Worm (Caenorhabditis elegans) whole organism, midembryonic: ENCODE data around the gene C12D8.21.
A peak's percentile ranks its signal among the peaks of the same experiment; 100 is the strongest.

Source experiments
- T22C8.4 ChIP-seq: fragments of 200-800 bp; sonication (Bioruptor generic); IDR thresholded peaks from 2 replicates; pipeline ENCODE4 v1.3.6; 2022; ENCODE audit warnings: missing genetic modification characterization, missing compliant biosample characterization
- cog-1 ChIP-seq: sonication (generic microtip); optimal IDR thresholded peaks from 2 replicates; lab custom pipeline; 2016; ENCODE audit warnings: missing genetic modification characterization, missing compliant biosample characterization
- flt-1 ChIP-seq: fragments of 200-800 bp; sonication (Bioruptor generic); IDR thresholded peaks from 2 replicates; pipeline ENCODE4 v1.3.6; 2022; ENCODE audit warnings: missing genetic modification characterization, missing compliant biosample characterization
- klf-2 ChIP-seq: fragments of 200-800 bp; sonication (Bioruptor generic); conservative IDR thresholded peaks from 2 replicates; pipeline ENCODE4 v1.3.6; 2022; ENCODE audit warnings: missing genetic modification reagents, missing genetic modification characterization, missing compliant biosample characterization
- med-1 ChIP-seq: sonication (generic microtip); optimal IDR thresholded peaks from 2 replicates; lab custom pipeline; 2017; ENCODE audit warnings: missing genetic modification characterization, mild to moderate bottlenecking, missing compliant biosample characterization, antibody characterized with exemption, missing genetic modification reagents; ENCODE audit not compliant: insufficient read depth
- ref-1 ChIP-seq: fragments of 200-800 bp; sonication (Bioruptor generic); conservative IDR thresholded peaks from 2 replicates; pipeline ENCODE4 v1.3.6; 2022; ENCODE audit warnings: missing genetic modification reagents, missing genetic modification characterization, missing compliant biosample characterization
- tab-1 ChIP-seq: fragments of 200-800 bp; sonication (Bioruptor generic); IDR thresholded peaks from 2 replicates; pipeline ENCODE4 v1.3.6; 2022; ENCODE audit warnings: missing genetic modification characterization, missing compliant biosample characterization
- ztf-23 ChIP-seq: fragments of 200-800 bp; sonication (Bioruptor generic); IDR thresholded peaks from 2 replicates; pipeline ENCODE4 v1.3.6; 2022; ENCODE audit warnings: missing genetic modification reagents, missing genetic modification characterization, missing compliant biosample characterization
- ztf-29 ChIP-seq: fragments of 200-800 bp; sonication (Bioruptor generic); IDR thresholded peaks from 2 replicates; pipeline ENCODE4 v1.3.6; 2022; ENCODE audit warnings: missing genetic modification reagents, missing genetic modification characterization, missing compliant biosample characterization

C12D8.21 gene

ce11 chrV:10239861-10240260, 1.1 kb downstream of the C12D8.21 start, which contains the start of gene fipr-8:
TSS of gene fipr-8 (minus strand) at chrV:10239961.
- TF ChIP-seq cog-1 (tag; lab: Kevin White, UChicago) (no peak), ref-1 (GFP tag; lab: Robert Waterston, UW) (no peak), T22C8.4 (GFP tag; lab: Robert Waterston, UW) (no peak), ztf-23 (GFP tag; lab: Robert Waterston, UW) (no peak), flt-1 (no peak)

ce11 chrV:10238665-10239064, 2.3 kb downstream of the C12D8.21 start, which contains the start of gene fubl-1:
TSS of gene fubl-1 (minus strand) at chrV:10238866.
- TF ChIP-seq tab-1 (0 out of 2 replicates have a peak, but pooled peaks have one; percentile 46), flt-1 (no peak)

ce11 chrV:10237959-10238444, 3.0 kb downstream of the C12D8.21 start:
- no peak for TF ChIP-seq ref-1 (GFP tag; lab: Robert Waterston, UW)
- no peak for TF ChIP-seq ztf-29 (GFP tag; lab: Robert Waterston, UW)
- no peak for TF ChIP-seq klf-2 (GFP tag; lab: Robert Waterston, UW)
- TF ChIP-seq ztf-23 (GFP tag; lab: Robert Waterston, UW): no peak
- no peak for TF ChIP-seq tab-1
- no peak for TF ChIP-seq T22C8.4 (GFP tag; lab: Robert Waterston, UW)
- no peak for TF ChIP-seq flt-1
- no peak for TF ChIP-seq cog-1 (tag; lab: Kevin White, UChicago)
- TF ChIP-seq med-1 (GFP tag; lab: Kevin White, UChicago): no peak

ce11 chrV:10237171-10237570, 3.8 kb downstream of the C12D8.21 start:
- TF ChIP-seq flt-1 (no peak), ztf-23 (GFP tag; lab: Robert Waterston, UW) (no peak), ztf-29 (GFP tag; lab: Robert Waterston, UW) (no peak), tab-1 (no peak), ref-1 (GFP tag; lab: Robert Waterston, UW) (no peak), T22C8.4 (GFP tag; lab: Robert Waterston, UW) (no peak), med-1 (GFP tag; lab: Kevin White, UChicago) (no peak), cog-1 (tag; lab: Kevin White, UChicago) (no peak), klf-2 (GFP tag; lab: Robert Waterston, UW) (no peak)

ce11 chrV:10233330-10233729, 7.7 kb downstream of the C12D8.21 start, which contains the start of gene str-182:
TSS of gene str-182 (minus strand) at chrV:10233430.
- no peak for TF ChIP-seq tab-1
- TF ChIP-seq ztf-29 (GFP tag; lab: Robert Waterston, UW): no peak
- TF ChIP-seq ztf-23 (GFP tag; lab: Robert Waterston, UW): no peak
- TF ChIP-seq T22C8.4 (GFP tag; lab: Robert Waterston, UW): no peak
- no peak for TF ChIP-seq flt-1
- TF ChIP-seq klf-2 (GFP tag; lab: Robert Waterston, UW): no peak
- TF ChIP-seq med-1 (GFP tag; lab: Kevin White, UChicago): no peak
- TF ChIP-seq cog-1 (tag; lab: Kevin White, UChicago): no peak
- TF ChIP-seq ref-1 (GFP tag; lab: Robert Waterston, UW): no peak

ce11 chrV:10230932-10231331, 10.1 kb downstream of the C12D8.21 start, which contains the start of gene fipr-6:
TSS of gene fipr-6 (plus strand) at chrV:10231232.
- no peak for TF ChIP-seq tab-1
- no peak for TF ChIP-seq flt-1
- TF ChIP-seq med-1 (GFP tag; lab: Kevin White, UChicago): no peak
- no peak for TF ChIP-seq klf-2 (GFP tag; lab: Robert Waterston, UW)
- no peak for TF ChIP-seq ref-1 (GFP tag; lab: Robert Waterston, UW)
- no peak for TF ChIP-seq ztf-23 (GFP tag; lab: Robert Waterston, UW)
- TF ChIP-seq cog-1 (tag; lab: Kevin White, UChicago): no peak
- no peak for TF ChIP-seq T22C8.4 (GFP tag; lab: Robert Waterston, UW)
- no peak for TF ChIP-seq ztf-29 (GFP tag; lab: Robert Waterston, UW)

ce11 chrV:10229222-10229879, 11.6 kb downstream of the C12D8.21 start, which contains the start of the genes pyt-1 and fipr-7:
TSS of gene pyt-1 (minus strand) at chrV:10229322.
TSS of gene fipr-7 (plus strand) at chrV:10229829.
- no peak for TF ChIP-seq ref-1 (GFP tag; lab: Robert Waterston, UW)
- TF ChIP-seq T22C8.4 (GFP tag; lab: Robert Waterston, UW): no peak
- no peak for TF ChIP-seq tab-1
- TF ChIP-seq flt-1: no peak
- TF ChIP-seq klf-2 (GFP tag; lab: Robert Waterston, UW): no peak
- TF ChIP-seq cog-1 (tag; lab: Kevin White, UChicago): no peak
- TF ChIP-seq ztf-23 (GFP tag; lab: Robert Waterston, UW): no peak
- TF ChIP-seq ztf-29 (GFP tag; lab: Robert Waterston, UW): no peak
- TF ChIP-seq med-1 (GFP tag; lab: Kevin White, UChicago): no peak

ce11 chrV:10228360-10228759, 12.6 kb downstream of the C12D8.21 start, which contains the start of gene fipr-4:
TSS of gene fipr-4 (minus strand) at chrV:10228460.
- TF ChIP-seq T22C8.4 (GFP tag; lab: Robert Waterston, UW): no peak
- TF ChIP-seq tab-1: no peak
- TF ChIP-seq med-1 (GFP tag; lab: Kevin White, UChicago): no peak
- no peak for TF ChIP-seq ref-1 (GFP tag; lab: Robert Waterston, UW)
- no peak for TF ChIP-seq ztf-23 (GFP tag; lab: Robert Waterston, UW)
- no peak for TF ChIP-seq flt-1
- no peak for TF ChIP-seq klf-2 (GFP tag; lab: Robert Waterston, UW)
- TF ChIP-seq ztf-29 (GFP tag; lab: Robert Waterston, UW): no peak
- TF ChIP-seq cog-1 (tag; lab: Kevin White, UChicago): no peak

ce11 chrV:10227333-10227732, 13.7 kb downstream of the C12D8.21 start, which contains the start of gene ttr-19:
TSS of gene ttr-19 (minus strand) at chrV:10227433.
- TF ChIP-seq cog-1 (tag; lab: Kevin White, UChicago) (no peak), tab-1 (no peak), klf-2 (GFP tag; lab: Robert Waterston, UW) (no peak), ztf-23 (GFP tag; lab: Robert Waterston, UW) (no peak), ztf-29 (GFP tag; lab: Robert Waterston, UW) (no peak), med-1 (GFP tag; lab: Kevin White, UChicago) (no peak), T22C8.4 (GFP tag; lab: Robert Waterston, UW) (no peak), flt-1 (no peak), ref-1 (GFP tag; lab: Robert Waterston, UW) (no peak)
